Worm (Caenorhabditis elegans) whole organism, L2 larva: ENCODE measurements around the gene fut-3.

Source experiments
- C34F6.9 ChIP-seq: fragments of 150-350 bp; optimal IDR thresholded peaks from 2 replicates; lab custom pipeline; 2014; ENCODE audit warnings: missing biosample characterization, missing genetic modification characterization
- F13H6.1 ChIP-seq: sonication (generic microtip); optimal IDR thresholded peaks from 2 replicates; lab custom pipeline; 2016; ENCODE audit warnings: missing genetic modification characterization, missing compliant biosample characterization
- R02D3.7 ChIP-seq: fragments of 150-350 bp; optimal IDR thresholded peaks from 2 replicates; lab custom pipeline; 2014; ENCODE audit warnings: missing biosample characterization, missing genetic modification characterization
- alr-1 ChIP-seq: fragments of 150-350 bp; optimal IDR thresholded peaks from 2 replicates; lab custom pipeline; 2014; ENCODE audit warnings: missing biosample characterization, missing genetic modification characterization
- aly-2 ChIP-seq: fragments of 150-350 bp; optimal IDR thresholded peaks from 2 replicates; lab custom pipeline; 2014; ENCODE audit warnings: missing biosample characterization, missing genetic modification characterization
- ama-1 ChIP-seq: fragments of 150-350 bp; optimal IDR thresholded peaks from 2 replicates; lab custom pipeline; 2018; ENCODE audit warnings: inconsistent platforms
- blmp-1 ChIP-seq: sonication (generic microtip); optimal IDR thresholded peaks from 2 replicates; lab custom pipeline; 2017; ENCODE audit warnings: missing genetic modification characterization, mild to moderate bottlenecking, missing compliant biosample characterization, antibody characterized with exemption, moderate library complexity; ENCODE audit not compliant: insufficient read depth
- crh-2 ChIP-seq: sonication (generic microtip); optimal IDR thresholded peaks from 2 replicates; lab custom pipeline; 2017; ENCODE audit warnings: missing biosample characterization, missing genetic modification characterization
- dmd-4 ChIP-seq: sonication (generic microtip); optimal IDR thresholded peaks from 2 replicates; lab custom pipeline; 2017; ENCODE audit warnings: missing biosample characterization, missing genetic modification characterization
- egl-27 ChIP-seq: sonication (generic microtip); optimal IDR thresholded peaks from 3 replicates; lab custom pipeline; 2017; ENCODE audit warnings: missing biosample characterization, missing genetic modification reagents, missing genetic modification characterization
- elt-1 ChIP-seq: fragments of 150-350 bp; optimal IDR thresholded peaks from 2 replicates; lab custom pipeline; 2014; ENCODE audit warnings: missing biosample characterization, missing genetic modification characterization
- elt-3 ChIP-seq: sonication (generic microtip); optimal IDR thresholded peaks from 2 replicates; lab custom pipeline; 2017; ENCODE audit warnings: missing biosample characterization, missing genetic modification characterization
- fos-1 ChIP-seq: fragments of 150-350 bp; optimal IDR thresholded peaks from 2 replicates; lab custom pipeline; 2014; ENCODE audit warnings: missing biosample characterization, missing genetic modification characterization
- gmeb-1 ChIP-seq: fragments of 150-350 bp; optimal IDR thresholded peaks from 2 replicates; lab custom pipeline; 2014; ENCODE audit warnings: missing biosample characterization, missing genetic modification characterization
- lin-11 ChIP-seq: fragments of 150-350 bp; sonication (generic microtip); optimal IDR thresholded peaks from 2 replicates; lab custom pipeline; 2014; ENCODE audit warnings: missing biosample characterization, missing genetic modification characterization, inconsistent platforms, mixed read lengths
- lin-13 ChIP-seq: fragments of 150-350 bp; optimal IDR thresholded peaks from 2 replicates; lab custom pipeline; 2014; ENCODE audit warnings: missing biosample characterization, missing genetic modification reagents, missing genetic modification characterization
- lin-39 ChIP-seq: fragments of 150-350 bp; optimal IDR thresholded peaks from 2 replicates; lab custom pipeline; 2014; ENCODE audit warnings: missing biosample characterization, missing genetic modification reagents, missing genetic modification characterization
- lsy-2 ChIP-seq, 2 experiments: fragments of 150-350 bp in 1 of 2; sonication (generic microtip) in 1 of 2; optimal IDR thresholded peaks; 2 replicates each; lab custom pipeline; 2014 to 2017; ENCODE audit warnings: missing biosample characterization in 2 of 2, missing genetic modification characterization in 2 of 2
- mab-5 ChIP-seq: fragments of 150-350 bp; optimal IDR thresholded peaks from 2 replicates; lab custom pipeline; 2014; ENCODE audit warnings: missing biosample characterization, missing genetic modification characterization
- mbf-1 ChIP-seq: sonication (generic microtip); optimal IDR thresholded peaks from 2 replicates; lab custom pipeline; 2017; ENCODE audit warnings: missing biosample characterization, missing genetic modification characterization
- mdl-1 ChIP-seq, 2 experiments: fragments of 150-350 bp in 1 of 2; sonication (generic microtip) in 1 of 2; optimal IDR thresholded peaks; 2 replicates each; lab custom pipeline; 2017; ENCODE audit warnings: missing biosample characterization in 2 of 2, missing genetic modification characterization in 2 of 2
- nhr-12 ChIP-seq: fragments of 150-350 bp; optimal IDR thresholded peaks from 2 replicates; lab custom pipeline; 2014; ENCODE audit warnings: missing biosample characterization, missing genetic modification characterization
- nhr-129 ChIP-seq: fragments of 150-350 bp; optimal IDR thresholded peaks from 2 replicates; lab custom pipeline; 2014; ENCODE audit warnings: missing biosample characterization, missing genetic modification characterization
- nhr-21 ChIP-seq: fragments of 150-350 bp; optimal IDR thresholded peaks from 2 replicates; lab custom pipeline; 2014; ENCODE audit warnings: missing biosample characterization, missing genetic modification characterization
- nhr-23 ChIP-seq: fragments of 150-350 bp; optimal IDR thresholded peaks from 2 replicates; lab custom pipeline; 2014; ENCODE audit warnings: missing biosample characterization, missing genetic modification reagents, missing genetic modification characterization
- nhr-237 ChIP-seq: fragments of 150-350 bp; optimal IDR thresholded peaks from 2 replicates; lab custom pipeline; 2014; ENCODE audit warnings: missing biosample characterization, missing genetic modification characterization
- nhr-25 ChIP-seq: fragments of 150-350 bp; sonication (generic microtip); optimal IDR thresholded peaks from 3 replicates; lab custom pipeline; 2014; ENCODE audit warnings: missing biosample characterization, missing genetic modification characterization
- nhr-6 ChIP-seq: fragments of 150-350 bp; optimal IDR thresholded peaks from 2 replicates; lab custom pipeline; 2014; ENCODE audit warnings: missing biosample characterization, missing genetic modification characterization
- nhr-77 ChIP-seq: fragments of 150-350 bp; optimal IDR thresholded peaks from 2 replicates; lab custom pipeline; 2014; ENCODE audit warnings: missing biosample characterization, missing genetic modification characterization
- sem-4 ChIP-seq: fragments of 150-350 bp; optimal IDR thresholded peaks from 2 replicates; lab custom pipeline; 2014; ENCODE audit warnings: missing biosample characterization, missing genetic modification reagents, missing genetic modification characterization
- skn-1 ChIP-seq: sonication (generic microtip); optimal IDR thresholded peaks from 2 replicates; lab custom pipeline; 2017; ENCODE audit warnings: missing biosample characterization, missing genetic modification characterization
- sma-3 ChIP-seq: sonication (generic microtip); optimal IDR thresholded peaks from 2 replicates; lab custom pipeline; 2016; ENCODE audit warnings: missing genetic modification reagents, missing genetic modification characterization, missing compliant biosample characterization
- sma-9 ChIP-seq, 2 experiments: fragments of 150-350 bp in 1 of 2; sonication (generic microtip) in 1 of 2; optimal IDR thresholded peaks; 2 replicates each; lab custom pipeline; 2014 to 2016; ENCODE audit warnings: missing genetic modification characterization in 2 of 2, mild to moderate bottlenecking in 1 of 2, missing biosample characterization in 1 of 2, missing compliant biosample characterization in 1 of 2, missing genetic modification reagents in 1 of 2, moderate library complexity in 1 of 2
- snpc-4 ChIP-seq: fragments of 150-350 bp; optimal IDR thresholded peaks from 2 replicates; lab custom pipeline; 2014; ENCODE audit warnings: missing biosample characterization, missing genetic modification characterization
- unc-39 ChIP-seq: fragments of 150-350 bp; optimal IDR thresholded peaks from 2 replicates; lab custom pipeline; 2014; ENCODE audit warnings: missing biosample characterization, missing genetic modification characterization
- unc-55 ChIP-seq: fragments of 150-350 bp; sonication (generic microtip); optimal IDR thresholded peaks from 3 replicates; lab custom pipeline; 2014; ENCODE audit warnings: missing biosample characterization, missing genetic modification reagents, missing genetic modification characterization
- unc-62 ChIP-seq: fragments of 150-350 bp; optimal IDR thresholded peaks from 2 replicates; lab custom pipeline; 2014; ENCODE audit warnings: missing biosample characterization, missing genetic modification reagents, missing genetic modification characterization
- ztf-1 ChIP-seq: fragments of 200-800 bp; sonication (Bioruptor generic); conservative IDR thresholded peaks from 2 replicates; pipeline ENCODE4 v1.3.6; 2022; ENCODE audit warnings: missing genetic modification characterization, missing compliant biosample characterization
- ztf-11 ChIP-seq: sonication (generic microtip); optimal IDR thresholded peaks from 2 replicates; lab custom pipeline; 2017; ENCODE audit warnings: missing biosample characterization, missing genetic modification characterization

The fut-3 gene

DNA sequence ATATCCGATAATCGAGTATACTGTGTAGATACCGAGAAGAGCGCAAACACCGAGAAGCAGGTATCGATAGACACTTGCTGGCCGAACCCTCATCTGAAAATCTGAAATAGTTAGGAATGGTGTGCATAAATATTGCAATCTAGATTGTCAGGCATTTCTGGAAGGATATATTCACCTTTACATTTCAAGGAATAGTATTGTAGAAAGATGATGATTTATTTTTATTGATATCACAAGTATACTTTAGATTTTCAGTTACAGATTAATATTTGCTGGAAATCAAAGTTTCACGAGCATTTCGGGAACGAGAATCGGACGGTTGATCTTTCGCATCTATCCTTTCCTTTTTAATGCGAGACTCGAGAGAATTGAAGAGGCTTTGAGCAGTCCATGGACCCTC lies at the start of gene fut-3:
Gene fut-3 (minus strand): TSS at position 101 of the 400 bp plus-strand sequence.
- TF ChIP-seq ztf-11 (tag; lab: Kevin White, UChicago) (no peak), mbf-1 (tag; lab: Kevin White, UChicago) (no peak)

DNA sequence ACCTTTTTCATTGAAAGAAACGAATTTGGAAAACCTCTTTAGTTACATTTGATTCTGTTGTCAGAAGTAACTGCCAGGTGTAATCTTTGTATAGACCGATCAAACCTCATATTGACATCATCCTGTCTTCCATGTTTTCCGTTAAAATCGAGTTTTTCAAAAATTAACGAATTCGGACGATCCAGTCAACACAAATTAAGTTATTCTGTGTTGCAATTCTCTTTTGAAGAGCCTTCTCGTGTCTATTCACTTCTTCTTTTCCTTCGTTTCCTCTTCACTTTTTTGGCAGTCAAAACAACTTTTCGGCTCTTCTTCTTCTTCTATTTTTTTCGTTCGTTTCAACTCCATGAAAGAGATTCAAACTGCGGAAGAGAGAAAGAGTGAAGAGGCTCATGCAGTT lies 48.6 kb upstream of the fut-3 start:
- no peak for TF ChIP-seq unc-39
- TF ChIP-seq ama-1 (lab: Kevin White, UChicago), result no peak
- no peak for TF ChIP-seq skn-1 (tag; lab: Kevin White, UChicago)
- TF ChIP-seq crh-2 (tag; lab: Kevin White, UChicago), result no peak
- TF ChIP-seq sem-4 (tag; lab: Kevin White, UChicago), result peak; percentile 38
- TF ChIP-seq C34F6.9 (tag; lab: Kevin White, UChicago), result peak; percentile 28
- no peak for TF ChIP-seq nhr-23 (tag; lab: Kevin White, UChicago)
- no peak for TF ChIP-seq snpc-4 (tag; lab: Kevin White, UChicago)
- TF ChIP-seq nhr-77 (tag; lab: Kevin White, UChicago), result no peak
- peak; percentile 28 for TF ChIP-seq unc-55 (GFP tag; lab: Kevin White, UChicago)
- TF ChIP-seq lsy-2 (tag; optimal IDR thresholded peaks at IDR 0.05; lab: Kevin White, UChicago), result peak in 1 of 2 experiments; percentile 19
- TF ChIP-seq, all 48 proteins: peak for 4

DNA sequence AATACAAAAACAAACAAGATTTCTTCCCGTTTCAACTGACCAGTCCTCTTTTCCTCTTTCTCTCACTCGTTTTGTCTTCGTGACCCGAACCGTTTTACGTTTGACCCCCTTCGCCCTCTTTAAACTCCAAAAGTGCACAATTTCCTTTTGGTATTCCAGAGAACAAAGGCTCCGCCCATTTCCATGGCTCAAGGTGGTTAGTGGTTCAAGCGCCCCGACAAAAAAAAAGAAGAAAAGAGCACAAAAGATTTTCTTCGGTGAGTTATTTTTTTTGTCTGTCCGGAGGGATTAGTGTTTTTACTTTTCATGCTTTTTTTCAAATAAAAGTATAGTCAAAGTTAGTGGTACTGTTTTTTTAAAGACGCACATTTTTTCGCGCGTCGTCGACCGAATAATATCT lies 48.0 kb upstream of the fut-3 start, which contains the start of gene osta-2:
Gene osta-2 (plus strand): TSS at position 160 of the 400 bp plus-strand sequence.
- TF ChIP-seq lin-13 (GFP tag; lab: Kevin White, UChicago) (no peak), mab-5 (tag; lab: Kevin White, UChicago) (no peak), nhr-77 (tag; lab: Kevin White, UChicago) (no peak), elt-1 (tag; lab: Kevin White, UChicago) (no peak), dmd-4 (tag; lab: Kevin White, UChicago) (no peak), egl-27 (no peak), C34F6.9 (tag; lab: Kevin White, UChicago) (no peak), mbf-1 (tag; lab: Kevin White, UChicago) (no peak), crh-2 (tag; lab: Kevin White, UChicago) (no peak), nhr-12 (tag; lab: Kevin White, UChicago) (no peak), nhr-6 (tag; lab: Kevin White, UChicago) (no peak), ztf-1 (no peak), R02D3.7 (no peak), nhr-25 (no peak), lsy-2 (tag; optimal IDR thresholded peaks at IDR 0.05; lab: Kevin White, UChicago) (no peak), unc-62 (GFP tag; lab: Kevin White, UChicago) (no peak)

DNA sequence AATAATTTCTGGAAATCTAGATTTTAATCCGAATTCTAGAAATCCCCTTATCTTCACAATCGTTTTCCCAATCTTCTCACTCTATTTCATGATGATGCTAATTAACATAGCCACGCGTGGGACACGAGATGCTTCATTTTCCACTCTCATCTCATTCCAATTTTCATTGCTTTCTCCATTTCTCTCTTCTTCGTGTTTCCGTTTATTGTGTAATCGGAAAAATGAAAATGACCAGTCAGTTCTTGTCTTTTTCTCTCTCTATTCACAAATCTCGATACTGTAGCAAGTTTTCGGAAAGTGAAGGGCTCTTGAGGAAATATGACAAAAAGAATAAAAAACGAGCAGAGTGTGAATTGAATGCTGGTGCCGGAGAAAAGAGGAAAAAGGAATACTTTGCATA lies 44.9 kb upstream of the fut-3 start:
- TF ChIP-seq sem-4 (tag; lab: Kevin White, UChicago), result peak; percentile 34
- no peak for TF ChIP-seq nhr-77 (tag; lab: Kevin White, UChicago)

DNA sequence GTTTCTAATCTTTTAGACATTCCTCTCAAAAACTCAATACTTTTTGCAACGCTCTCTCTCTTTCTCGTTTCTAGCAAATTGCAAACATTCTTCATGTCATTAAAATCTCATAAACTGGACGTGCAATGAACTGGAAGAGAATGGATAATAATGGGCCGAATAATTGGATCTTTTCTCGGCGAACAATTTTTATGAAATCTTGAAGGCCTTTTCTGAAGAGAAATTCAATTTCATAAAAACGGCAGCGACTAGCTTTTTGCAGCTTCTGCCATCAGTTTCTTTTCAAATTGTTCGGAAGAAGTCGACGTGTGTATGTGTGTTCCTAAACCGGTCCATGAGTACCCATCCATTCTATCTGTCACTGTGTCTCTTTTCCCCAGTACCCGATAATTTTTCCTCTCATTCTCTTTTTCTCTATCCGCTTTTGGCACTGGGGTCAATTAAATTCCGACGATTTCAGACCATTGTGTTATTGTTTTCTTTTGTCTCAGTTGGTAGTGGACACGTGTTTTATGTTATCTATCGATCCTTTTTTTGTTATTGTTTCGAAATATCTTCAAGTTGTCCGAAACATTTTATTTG lies 43.1 kb upstream of the fut-3 start:
- TF ChIP-seq nhr-129, result no peak
- no peak for TF ChIP-seq egl-27
- peak; percentile 39 for TF ChIP-seq nhr-25
- no peak for TF ChIP-seq ztf-11 (tag; lab: Kevin White, UChicago)

DNA sequence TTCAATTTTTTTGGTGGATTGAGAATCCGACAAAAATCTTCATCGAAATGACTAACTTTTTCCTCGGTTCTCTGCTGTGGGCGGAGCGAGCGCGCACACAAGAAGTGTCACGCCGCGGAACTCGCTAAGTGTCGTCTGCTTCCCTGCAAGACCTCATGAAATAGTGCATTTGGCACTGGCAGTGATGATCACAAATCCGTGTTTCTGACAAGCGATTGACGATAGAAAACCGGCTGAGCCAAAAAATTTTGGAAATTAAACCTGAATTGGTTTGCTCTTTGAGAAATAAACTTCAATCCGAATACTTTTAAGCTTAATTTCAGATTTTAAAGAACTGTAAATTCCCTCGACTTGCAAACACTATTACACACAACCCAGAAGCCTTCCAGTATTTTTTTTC lies 41.9 kb upstream of the fut-3 start:
- no peak for TF ChIP-seq R02D3.7
- no peak for TF ChIP-seq lin-39 (tag; lab: Kevin White, UChicago)
- TF ChIP-seq snpc-4 (tag; lab: Kevin White, UChicago), result peak; percentile 98
- TF ChIP-seq gmeb-1 (tag; lab: Kevin White, UChicago), result peak; percentile 69
- TF ChIP-seq mab-5 (tag; lab: Kevin White, UChicago), result peak; percentile 44
- TF ChIP-seq nhr-237 (tag; lab: Kevin White, UChicago), result no peak
- TF ChIP-seq lsy-2 (tag; optimal IDR thresholded peaks at IDR 0.05; lab: Kevin White, UChicago), result peak; percentile 57 to 72
- peak; percentile 74 for TF ChIP-seq fos-1 (tag; lab: Kevin White, UChicago)
- TF ChIP-seq ama-1 (lab: Kevin White, UChicago), result peak; percentile 91
- no peak for TF ChIP-seq aly-2
- TF ChIP-seq crh-2 (tag; lab: Kevin White, UChicago), result peak; percentile 77
- TF ChIP-seq skn-1 (tag; lab: Kevin White, UChicago), result no peak
- TF ChIP-seq sma-3 (GFP tag; lab: Kevin White, UChicago), result peak; percentile 81
- no peak for TF ChIP-seq elt-3
- TF ChIP-seq egl-27, result peak; percentile 5
- peak; percentile 82 for TF ChIP-seq nhr-21 (tag; lab: Kevin White, UChicago)
- no peak for TF ChIP-seq sem-4 (tag; lab: Kevin White, UChicago)
- peak; percentile 34 for TF ChIP-seq nhr-25
- peak; percentile 60 for TF ChIP-seq F13H6.1 (tag; lab: Kevin White, UChicago)
- TF ChIP-seq nhr-6 (tag; lab: Kevin White, UChicago), result no peak
- no peak for TF ChIP-seq alr-1 (tag; lab: Kevin White, UChicago)
- no peak for TF ChIP-seq unc-62 (GFP tag; lab: Kevin White, UChicago)
- TF ChIP-seq mdl-1 (tag; optimal IDR thresholded peaks at IDR 0.05; lab: Kevin White, UChicago), result peak; percentile 66 to 77
- no peak for TF ChIP-seq blmp-1 (tag; lab: Kevin White, UChicago)
- TF ChIP-seq C34F6.9 (tag; lab: Kevin White, UChicago), result peak; percentile 42
- TF ChIP-seq elt-1 (tag; lab: Kevin White, UChicago), result no peak
- TF ChIP-seq lin-11, result no peak
- peak; percentile 88 for TF ChIP-seq sma-9 (GFP tag; optimal IDR thresholded peaks at IDR 0.05; lab: Kevin White, UChicago)
- no peak for TF ChIP-seq sma-9 (tag; optimal IDR thresholded peaks at IDR 0.05; lab: Kevin White, UChicago)
- peak; percentile 70 for TF ChIP-seq nhr-129
- TF ChIP-seq lin-13 (GFP tag; lab: Kevin White, UChicago), result peak; percentile 42
